Worm (Caenorhabditis elegans): ENCODE results near the gene R11F4.2.

ce11 chrII:4082754-4083153, at the start of gene R11F4.2:
- TF ChIP-seq nhr-237 (tag; optimal IDR thresholded peaks at IDR 0.05) (no peak), unc-62 (GFP tag; optimal IDR thresholded peaks at IDR 0.05) (no peak), ham-2 (GFP tag; optimal IDR thresholded peaks at IDR 0.05) (no peak), elt-1 (tag; optimal IDR thresholded peaks at IDR 0.05; ENCODE audit: borderline replicate concordance, insufficient read depth) (no peak), sptf-1 (tag; optimal IDR thresholded peaks at IDR 0.05) (no peak)

Measured in whole organism, mixed stage, embryonic.